Fruit fly (Drosophila melanogaster): ENCODE measurements around the gene Ranbp21.

DNA sequence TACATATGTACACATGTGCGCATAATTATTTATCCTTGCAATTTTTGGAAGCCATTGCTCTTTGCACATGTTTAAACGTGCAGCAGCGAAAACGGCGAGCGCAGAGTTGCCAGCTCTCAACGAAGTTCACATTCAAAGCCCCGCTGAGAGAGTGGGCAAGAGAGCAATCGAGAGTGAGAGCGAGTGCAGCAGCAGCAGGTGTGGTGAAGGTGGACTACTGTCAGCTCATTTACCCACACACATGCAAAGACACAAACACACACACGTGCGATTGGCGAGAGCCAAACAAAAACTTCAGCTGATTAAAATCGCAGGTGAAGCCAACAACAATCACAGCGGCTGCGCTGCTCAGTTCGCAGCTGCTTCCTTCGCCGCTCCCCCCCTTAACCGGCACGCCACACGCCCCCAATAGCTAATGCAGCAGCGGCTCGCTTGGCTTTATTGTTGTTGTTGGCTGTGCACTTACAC is 20.7 kb downstream of the Ranbp21 start:
- TF ChIP-seq CG7101 (tag; optimal IDR thresholded peaks at IDR 0.05): peak; percentile 10
- no peak for TF ChIP-seq Crg-1 (GFP tag; optimal IDR thresholded peaks at IDR 0.05)
- no peak for TF ChIP-seq Clk (GFP tag; optimal IDR thresholded peaks at IDR 0.05)
